Worm (Caenorhabditis elegans) whole organism, L4 larva: ENCODE results near the gene del-6.

Source experiments
- F49E8.2 ChIP-seq: sonication (generic microtip); optimal IDR thresholded peaks from 2 replicates; lab custom pipeline; 2016; ENCODE audit warnings: missing compliant biosample characterization, mild to moderate bottlenecking, missing genetic modification characterization, borderline replicate concordance
- T20F7.1 ChIP-seq: fragments of 200-800 bp; sonication (Bioruptor generic); optimal IDR thresholded peaks from 2 replicates; lab custom pipeline; 2018; ENCODE audit warnings: mild to moderate bottlenecking, missing genetic modification characterization, missing compliant biosample characterization
- Y105C5A.15 ChIP-seq: fragments of 200-800 bp; sonication (Bioruptor generic); IDR thresholded peaks from 2 replicates; pipeline ENCODE4 v1.3.6; 2022; ENCODE audit warnings: missing genetic modification characterization, missing compliant biosample characterization
- Y5F2A.4 ChIP-seq: fragments of 200-800 bp; sonication (Bioruptor generic); optimal IDR thresholded peaks from 2 replicates; lab custom pipeline; 2018; ENCODE audit warnings: mild to moderate bottlenecking, missing genetic modification characterization, missing compliant biosample characterization
- Y75B8A.6 ChIP-seq: fragments of 200-800 bp; sonication (Bioruptor generic); IDR thresholded peaks from 2 replicates; pipeline ENCODE4 v1.3.6; 2022; ENCODE audit warnings: missing genetic modification reagents, missing genetic modification characterization, missing compliant biosample characterization
- ZK337.2 ChIP-seq: fragments of 200-800 bp; sonication (Bioruptor generic); IDR thresholded peaks from 2 replicates; pipeline ENCODE4 v1.3.6; 2022; ENCODE audit warnings: missing genetic modification reagents, missing genetic modification characterization, missing compliant biosample characterization
- ZK546.5 ChIP-seq, 2 experiments: sonication (generic microtip); optimal IDR thresholded peaks; 2 replicates each; lab custom pipeline; 2017; ENCODE audit warnings: missing biosample characterization in 2 of 2, missing genetic modification characterization in 2 of 2
- ama-1 ChIP-seq: fragments of 150-350 bp; optimal IDR thresholded peaks from 2 replicates; lab custom pipeline; 2014; ENCODE audit warnings: inconsistent platforms, mixed read lengths
- arid-1 ChIP-seq: fragments of 200-800 bp; sonication (Bioruptor generic); conservative IDR thresholded peaks from 2 replicates; pipeline ENCODE4 v1.3.6; 2022; ENCODE audit warnings: missing genetic modification reagents, missing genetic modification characterization, missing compliant biosample characterization
- ceh-20 ChIP-seq: fragments of 200-800 bp; sonication (Bioruptor generic); IDR thresholded peaks from 2 replicates; pipeline ENCODE4 v1.3.6; 2022; ENCODE audit warnings: missing genetic modification reagents, missing genetic modification characterization, missing compliant biosample characterization
- ceh-28 ChIP-seq: fragments of 150-350 bp; optimal IDR thresholded peaks from 2 replicates; lab custom pipeline; 2014; ENCODE audit warnings: missing biosample characterization, missing genetic modification reagents, missing genetic modification characterization
- ceh-62 ChIP-seq: sonication (generic microtip); optimal IDR thresholded peaks from 2 replicates; lab custom pipeline; 2017; ENCODE audit warnings: missing biosample characterization, missing genetic modification characterization
- ceh-82 ChIP-seq: sonication (generic microtip); optimal IDR thresholded peaks from 2 replicates; lab custom pipeline; 2017; ENCODE audit warnings: missing biosample characterization, missing genetic modification characterization
- ces-1 ChIP-seq: fragments of 150-350 bp; sonication (generic microtip); optimal IDR thresholded peaks from 4 replicates; lab custom pipeline; 2014; ENCODE audit warnings: missing biosample characterization, missing genetic modification reagents, missing genetic modification characterization
- ctbp-1 ChIP-seq: fragments of 200-800 bp; sonication (Bioruptor generic); IDR thresholded peaks from 2 replicates; pipeline ENCODE4 v1.3.6; 2022; ENCODE audit warnings: missing genetic modification reagents, missing genetic modification characterization, missing compliant biosample characterization
- daf-12 ChIP-seq: fragments of 150-350 bp; optimal IDR thresholded peaks from 2 replicates; lab custom pipeline; 2014; ENCODE audit warnings: missing biosample characterization, missing genetic modification reagents, missing genetic modification characterization
- dmd-6 ChIP-seq: fragments of 200-800 bp; sonication (Bioruptor generic); IDR thresholded peaks from 2 replicates; pipeline ENCODE4 v1.3.6; 2022; ENCODE audit warnings: missing genetic modification reagents, missing genetic modification characterization, missing compliant biosample characterization
- dpl-1 ChIP-seq: fragments of 150-350 bp; optimal IDR thresholded peaks from 2 replicates; lab custom pipeline; 2014; ENCODE audit warnings: missing biosample characterization, missing genetic modification reagents, missing genetic modification characterization
- duxl-1 ChIP-seq: sonication (generic microtip); optimal IDR thresholded peaks from 2 replicates; lab custom pipeline; 2016; ENCODE audit warnings: mild to moderate bottlenecking, missing genetic modification characterization, moderate library complexity, missing compliant biosample characterization; ENCODE audit not compliant: poor library complexity
- dve-1 ChIP-seq: sonication (generic microtip); optimal IDR thresholded peaks from 2 replicates; lab custom pipeline; 2017; ENCODE audit warnings: antibody characterized with exemption, mild to moderate bottlenecking, missing genetic modification characterization, missing compliant biosample characterization; ENCODE audit not compliant: insufficient read depth
- fos-1 ChIP-seq: fragments of 150-350 bp; optimal IDR thresholded peaks from 2 replicates; lab custom pipeline; 2014; ENCODE audit warnings: missing biosample characterization, missing genetic modification characterization
- hif-1 ChIP-seq, 2 experiments: sonication (generic microtip); optimal IDR thresholded peaks; 2 replicates each; lab custom pipeline; 2016 to 2017; ENCODE audit warnings: missing compliant biosample characterization in 2 of 2, missing genetic modification characterization in 2 of 2, missing genetic modification reagents in 2 of 2, missing genotype in 2 of 2, mild to moderate bottlenecking in 1 of 2
- hlh-11 ChIP-seq: fragments of 200-800 bp; sonication (Bioruptor generic); optimal IDR thresholded peaks from 2 replicates; lab custom pipeline; 2018; ENCODE audit warnings: mild to moderate bottlenecking, missing genetic modification characterization, missing compliant biosample characterization
- hlh-30 ChIP-seq: sonication (generic microtip); optimal IDR thresholded peaks from 2 replicates; lab custom pipeline; 2017; ENCODE audit warnings: antibody characterized with exemption, mild to moderate bottlenecking, missing genetic modification characterization, missing compliant biosample characterization; ENCODE audit not compliant: insufficient read depth
- hmg-1.1 ChIP-seq: fragments of 200-800 bp; sonication (Bioruptor generic); IDR thresholded peaks from 2 replicates; pipeline ENCODE4 v1.3.6; 2022; ENCODE audit warnings: missing genetic modification reagents, missing genetic modification characterization, missing compliant biosample characterization
- lim-7 ChIP-seq: fragments of 200-800 bp; sonication (Bioruptor generic); IDR thresholded peaks from 2 replicates; pipeline ENCODE4 v1.3.6; 2022; ENCODE audit warnings: missing genetic modification characterization, missing compliant biosample characterization
- lin-1 ChIP-seq: fragments of 200-800 bp; sonication (Bioruptor generic); IDR thresholded peaks from 2 replicates; pipeline ENCODE4 v1.3.6; 2022; ENCODE audit warnings: missing genetic modification reagents, missing genetic modification characterization, missing compliant biosample characterization
- lin-29 ChIP-seq: fragments of 200-800 bp; sonication (Bioruptor generic); IDR thresholded peaks from 2 replicates; pipeline ENCODE4 v1.3.6; 2022; ENCODE audit warnings: missing genetic modification reagents, missing genetic modification characterization, missing compliant biosample characterization
- lsy-2 ChIP-seq, 2 experiments: fragments of 150-350 bp in 1 of 2; sonication (generic microtip) in 1 of 2; optimal IDR thresholded peaks; 2 replicates each; lab custom pipeline; 2014 to 2017; ENCODE audit warnings: missing biosample characterization in 2 of 2, missing genetic modification characterization in 2 of 2
- mxl-3 ChIP-seq: fragments of 200-800 bp; sonication (Bioruptor generic); optimal IDR thresholded peaks from 2 replicates; lab custom pipeline; 2018; ENCODE audit warnings: mild to moderate bottlenecking, missing genetic modification characterization, missing compliant biosample characterization
- nhr-102 ChIP-seq: sonication (generic microtip); optimal IDR thresholded peaks from 2 replicates; lab custom pipeline; 2016; ENCODE audit warnings: mild to moderate bottlenecking, missing genetic modification characterization, moderate library complexity, missing compliant biosample characterization
- nhr-237 ChIP-seq: sonication (generic microtip); optimal IDR thresholded peaks from 2 replicates; lab custom pipeline; 2017; ENCODE audit warnings: missing biosample characterization, missing genetic modification characterization
- nhr-28 ChIP-seq: fragments of 150-350 bp; optimal IDR thresholded peaks from 2 replicates; lab custom pipeline; 2014; ENCODE audit warnings: missing biosample characterization, missing genetic modification characterization
- nhr-41 ChIP-seq: fragments of 200-800 bp; sonication (Bioruptor generic); IDR thresholded peaks from 2 replicates; pipeline ENCODE4 v1.3.6; 2022; ENCODE audit warnings: missing genetic modification reagents, missing genetic modification characterization, missing compliant biosample characterization
- nhr-77 ChIP-seq: fragments of 150-350 bp; optimal IDR thresholded peaks from 2 replicates; lab custom pipeline; 2014; ENCODE audit warnings: missing biosample characterization, missing genetic modification characterization
- php-3 ChIP-seq: fragments of 200-800 bp; sonication (Bioruptor generic); IDR thresholded peaks from 2 replicates; pipeline ENCODE4 v1.3.6; 2022; ENCODE audit warnings: missing genetic modification reagents, missing genetic modification characterization, missing compliant biosample characterization
- pqm-1 ChIP-seq: sonication (generic microtip); optimal IDR thresholded peaks from 2 replicates; lab custom pipeline; 2017; ENCODE audit warnings: missing biosample characterization, missing genetic modification characterization
- rbr-2 ChIP-seq: sonication (generic microtip); optimal IDR thresholded peaks from 2 replicates; lab custom pipeline; 2016; ENCODE audit warnings: missing genotype, missing genetic modification characterization, missing compliant biosample characterization
- skn-1 ChIP-seq: fragments of 150-350 bp; optimal IDR thresholded peaks from 2 replicates; lab custom pipeline; 2014; ENCODE audit warnings: missing biosample characterization, missing genetic modification characterization
- snpc-1.2 ChIP-seq: fragments of 200-800 bp; sonication (Bioruptor generic); IDR thresholded peaks from 2 replicates; pipeline ENCODE4 v1.3.6; 2022; ENCODE audit warnings: missing genetic modification reagents, missing genetic modification characterization, missing compliant biosample characterization
- snpc-4 ChIP-seq: fragments of 150-350 bp; optimal IDR thresholded peaks from 2 replicates; lab custom pipeline; 2014; ENCODE audit warnings: missing biosample characterization, missing genetic modification characterization
- unc-130 ChIP-seq: sonication (generic microtip); optimal IDR thresholded peaks from 2 replicates; lab custom pipeline; 2016; ENCODE audit warnings: missing genetic modification reagents, missing genetic modification characterization, missing compliant biosample characterization
- unc-39 ChIP-seq: sonication (generic microtip); optimal IDR thresholded peaks from 2 replicates; lab custom pipeline; 2017; ENCODE audit warnings: missing biosample characterization, missing genetic modification characterization
- unc-62 ChIP-seq, 3 experiments: fragments of 150-350 bp in 1 of 3; sonication (generic microtip); optimal IDR thresholded peaks in 2 of 3; peaks in 1 of 3; 1 replicate in 1 of 3; 2 replicates in 2 of 3; lab custom pipeline; 2014 to 2017; ENCODE audit warnings: missing biosample characterization in 3 of 3, missing genetic modification characterization in 3 of 3, missing genetic modification reagents in 3 of 3, missing genotype in 1 of 3
- vab-7 ChIP-seq: fragments of 200-800 bp; sonication (Bioruptor generic); IDR thresholded peaks from 2 replicates; pipeline ENCODE4 v1.3.6; 2022; ENCODE audit warnings: missing genetic modification reagents, missing genetic modification characterization, missing compliant biosample characterization

The del-6 gene

DNA sequence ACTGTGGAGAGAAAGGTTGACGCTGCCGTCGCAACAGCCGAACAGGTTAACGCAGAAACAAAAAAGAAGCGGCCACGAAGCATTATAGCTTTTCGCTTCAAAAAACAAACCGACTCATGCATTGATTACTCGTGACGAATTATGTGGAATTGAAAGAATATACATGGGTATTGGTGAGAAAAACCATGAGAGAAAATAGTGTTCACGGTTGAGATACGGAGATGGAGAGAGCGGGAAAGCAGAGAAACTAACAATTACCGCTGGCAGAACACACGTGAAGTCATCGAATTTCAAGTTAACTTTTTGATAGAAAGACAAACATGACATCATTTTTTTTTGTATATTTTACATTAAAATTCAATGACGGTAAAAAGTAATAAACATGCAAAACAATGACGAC is 37.4 kb upstream of the del-6 start (continued):
- TF ChIP-seq T20F7.1 (GFP tag; lab: Kevin White, UChicago) = peak; percentile 8
- TF ChIP-seq mxl-3 = peak; percentile 19
- peak; percentile 79 for TF ChIP-seq hlh-30 (tag; lab: Kevin White, UChicago)

DNA sequence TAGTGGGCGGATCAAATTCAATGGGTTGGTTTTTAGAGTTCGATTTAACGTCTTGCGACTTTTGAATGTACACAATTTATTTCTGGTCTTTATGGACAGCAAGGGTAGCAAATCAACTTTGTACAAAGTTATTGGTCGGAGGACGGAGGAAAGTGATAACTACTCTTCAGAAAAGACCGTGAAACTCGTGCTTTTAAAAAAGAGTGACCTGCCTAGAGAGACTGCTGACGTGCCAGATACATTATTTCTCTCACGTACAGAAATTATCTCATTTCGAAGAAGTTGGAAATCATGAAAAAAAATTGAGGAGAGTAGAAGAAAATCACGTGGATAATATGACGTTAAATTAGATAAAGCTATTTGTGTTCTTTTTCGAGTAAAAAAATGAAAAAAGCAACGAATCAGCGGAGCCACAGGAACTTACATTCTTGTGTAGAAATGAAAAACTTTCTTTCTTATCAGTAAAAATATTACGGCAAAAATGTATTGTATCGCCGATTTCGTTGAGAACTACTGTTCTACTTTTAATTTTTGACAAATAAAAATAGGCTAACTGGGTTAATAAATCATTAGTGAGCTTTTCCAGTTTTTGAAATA is 36.5 kb upstream of the del-6 start, which contains the start of gene ppm-1.A:
ppm-1.A (minus strand) TSS at position 294 of the 597 bp plus-strand sequence.
- TF ChIP-seq snpc-4 (tag; lab: Kevin White, UChicago) = no peak
- no peak for TF ChIP-seq php-3
- TF ChIP-seq ctbp-1 = no peak
- peak; percentile 64 for TF ChIP-seq nhr-28 (tag; lab: Kevin White, UChicago)
- TF ChIP-seq hlh-30 (tag; lab: Kevin White, UChicago) = peak; percentile 82
- peak; percentile 35 for TF ChIP-seq hlh-11 (tag; lab: Kevin White, UChicago)
- peak in 1 of 2 experiments; percentile 63 for TF ChIP-seq hif-1 (tag; optimal IDR thresholded peaks at IDR 0.05; lab: Kevin White, UChicago)
- peak in 1 of 2 experiments; percentile 21 for TF ChIP-seq lsy-2 (tag; optimal IDR thresholded peaks at IDR 0.05; lab: Kevin White, UChicago)
- TF ChIP-seq dmd-6 (GFP tag; lab: Robert Waterston, UW) = peak; percentile 46
- no peak for TF ChIP-seq daf-12 (tag; lab: Kevin White, UChicago)
- peak; percentile 18 for TF ChIP-seq ama-1 (lab: Kevin White, UChicago)
- TF ChIP-seq ceh-20 = peak; percentile 20; the same call in 1 of the 2 replicates
- TF ChIP-seq dve-1 (tag; lab: Kevin White, UChicago) = peak; percentile 30
- peak in 1 of 2 experiments; percentile 93 for TF ChIP-seq unc-62 (GFP tag; optimal IDR thresholded peaks at IDR 0.05 in 1 of 2; lab: Kevin White, UChicago)
- TF ChIP-seq unc-62 (tag; optimal IDR thresholded peaks at IDR 0.05; lab: Kevin White, UChicago) = no peak
- TF ChIP-seq nhr-77 (tag; lab: Kevin White, UChicago) = peak; percentile 54
- no peak for TF ChIP-seq ceh-62
- TF ChIP-seq, all 104 proteins: peak for 11

DNA sequence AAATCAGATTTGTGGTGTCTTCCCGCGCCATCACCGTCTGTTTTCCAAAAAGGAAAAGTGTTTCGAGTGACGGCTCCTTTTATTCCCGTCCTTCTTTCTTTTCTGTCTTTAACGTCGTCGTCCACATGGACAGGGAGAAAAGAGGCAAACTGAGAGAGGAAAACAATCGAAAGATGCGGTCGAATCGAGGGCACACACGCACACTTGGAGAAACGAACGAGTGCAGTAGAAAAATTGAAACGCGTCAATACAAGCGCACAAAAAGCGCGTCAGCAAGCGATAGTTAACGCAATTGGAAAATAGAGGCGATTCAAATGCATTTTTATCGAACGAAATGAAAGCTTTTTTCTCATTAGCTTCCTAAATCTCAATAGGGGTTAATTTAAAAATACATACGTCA is 35.9 kb upstream of the del-6 start:
- TF ChIP-seq duxl-1 (tag; lab: Kevin White, UChicago) (peak; percentile 82), lsy-2 (tag; optimal IDR thresholded peaks at IDR 0.05; lab: Kevin White, UChicago) (peak; percentile 75 to 93), lin-1 (GFP tag; lab: Robert Waterston, UW) (0 out of 2 replicates have a peak, but pooled peaks have one; percentile 29), fos-1 (tag; lab: Kevin White, UChicago) (no peak), Y5F2A.4 (no peak), skn-1 (no peak), rbr-2 (peak; percentile 93), ceh-28 (tag; lab: Kevin White, UChicago) (peak; percentile 44), pqm-1 (no peak), Y105C5A.15 (GFP tag; lab: Robert Waterston, UW) (no peak), daf-12 (tag; lab: Kevin White, UChicago) (no peak), Y75B8A.6 (GFP tag; lab: Robert Waterston, UW) (no peak), hif-1 (tag; optimal IDR thresholded peaks at IDR 0.05; lab: Kevin White, UChicago) (peak; percentile 47 to 81), vab-7 (GFP tag; lab: Robert Waterston, UW) (peak; percentile 37; the same call in 1 of the 2 replicates), nhr-41 (GFP tag; lab: Robert Waterston, UW) (no peak), unc-130 (GFP tag; lab: Kevin White, UChicago) (peak; percentile 46), F49E8.2 (tag; lab: Kevin White, UChicago) (no peak), ces-1 (GFP tag; lab: Kevin White, UChicago) (no peak), snpc-1.2 (GFP tag; lab: Robert Waterston, UW) (no peak), lim-7 (GFP tag; lab: Robert Waterston, UW) (no peak), lin-29 (0 out of 2 replicates have a peak, but pooled peaks have one; percentile 55), unc-39 (no peak), hmg-1.1 (peak; percentile 89), ZK337.2 (GFP tag; lab: Robert Waterston, UW) (no peak), ceh-82 (tag; lab: Kevin White, UChicago) (no peak), snpc-4 (tag; lab: Kevin White, UChicago) (peak; percentile 38), nhr-102 (tag; lab: Kevin White, UChicago) (peak; percentile 81), arid-1 (GFP tag; lab: Robert Waterston, UW) (0 out of 2 replicates have a peak, but pooled peaks have one; percentile 10), nhr-28 (tag; lab: Kevin White, UChicago) (peak; percentile 90), dpl-1 (GFP tag; lab: Kevin White, UChicago) (peak; percentile 96), nhr-237 (tag; lab: Kevin White, UChicago) (no peak), ZK546.5 (tag; optimal IDR thresholded peaks at IDR 0.05; lab: Kevin White, UChicago) (peak in 1 of 2 experiments; percentile 3)
